Worm (Caenorhabditis elegans) whole organism, L4 larva: ENCODE data around the gene F39H12.1.

Experiments used
- D1046.2 ChIP-seq: fragments of 200-800 bp; sonication (Bioruptor generic); IDR thresholded peaks from 2 replicates; pipeline ENCODE4 v1.3.6; 2022; ENCODE audit warnings: missing genetic modification characterization, missing compliant biosample characterization
- F10B5.3 ChIP-seq: sonication (generic microtip); optimal IDR thresholded peaks from 2 replicates; lab custom pipeline; 2016; ENCODE audit warnings: mild to moderate bottlenecking, missing genetic modification characterization, missing compliant biosample characterization
- F37D6.2 ChIP-seq: sonication (generic microtip); optimal IDR thresholded peaks from 2 replicates; lab custom pipeline; 2016; ENCODE audit warnings: mild to moderate bottlenecking, missing genetic modification characterization, missing compliant biosample characterization
- Y105C5A.15 ChIP-seq: fragments of 200-800 bp; sonication (Bioruptor generic); IDR thresholded peaks from 2 replicates; pipeline ENCODE4 v1.3.6; 2022; ENCODE audit warnings: missing genetic modification characterization, missing compliant biosample characterization
- Y48G9A.11 ChIP-seq: fragments of 200-800 bp; sonication (Bioruptor generic); IDR thresholded peaks from 2 replicates; pipeline ENCODE4 v1.3.6; 2022; ENCODE audit warnings: missing genetic modification reagents, missing genetic modification characterization, missing compliant biosample characterization
- Y5F2A.4 ChIP-seq: fragments of 200-800 bp; sonication (Bioruptor generic); optimal IDR thresholded peaks from 2 replicates; lab custom pipeline; 2018; ENCODE audit warnings: mild to moderate bottlenecking, missing genetic modification characterization, missing compliant biosample characterization
- aha-1 ChIP-seq: fragments of 150-350 bp; peaks from one replicate; lab custom pipeline; 2014; ENCODE audit warnings: missing biosample characterization, missing genetic modification characterization
- ceh-20 ChIP-seq: fragments of 200-800 bp; sonication (Bioruptor generic); IDR thresholded peaks from 2 replicates; pipeline ENCODE4 v1.3.6; 2022; ENCODE audit warnings: missing genetic modification reagents, missing genetic modification characterization, missing compliant biosample characterization
- ceh-28 ChIP-seq: fragments of 150-350 bp; optimal IDR thresholded peaks from 2 replicates; lab custom pipeline; 2014; ENCODE audit warnings: missing biosample characterization, missing genetic modification reagents, missing genetic modification characterization
- ceh-44 ChIP-seq: fragments of 200-800 bp; sonication (Bioruptor generic); IDR thresholded peaks from 2 replicates; pipeline ENCODE4 v1.3.6; 2022; ENCODE audit warnings: missing genetic modification reagents, missing genetic modification characterization, missing compliant biosample characterization
- ceh-82 ChIP-seq: sonication (generic microtip); optimal IDR thresholded peaks from 2 replicates; lab custom pipeline; 2017; ENCODE audit warnings: missing biosample characterization, missing genetic modification characterization
- ces-1 ChIP-seq: fragments of 150-350 bp; sonication (generic microtip); optimal IDR thresholded peaks from 4 replicates; lab custom pipeline; 2014; ENCODE audit warnings: missing biosample characterization, missing genetic modification reagents, missing genetic modification characterization
- ctbp-1 ChIP-seq: fragments of 200-800 bp; sonication (Bioruptor generic); IDR thresholded peaks from 2 replicates; pipeline ENCODE4 v1.3.6; 2022; ENCODE audit warnings: missing genetic modification reagents, missing genetic modification characterization, missing compliant biosample characterization
- dmd-9 ChIP-seq: fragments of 200-800 bp; sonication (Bioruptor generic); IDR thresholded peaks from 2 replicates; pipeline ENCODE4 v1.3.6; 2022; ENCODE audit warnings: missing genetic modification reagents, missing genetic modification characterization, missing compliant biosample characterization
- dpl-1 ChIP-seq: fragments of 150-350 bp; optimal IDR thresholded peaks from 2 replicates; lab custom pipeline; 2014; ENCODE audit warnings: missing biosample characterization, missing genetic modification reagents, missing genetic modification characterization
- duxl-1 ChIP-seq: sonication (generic microtip); optimal IDR thresholded peaks from 2 replicates; lab custom pipeline; 2016; ENCODE audit warnings: mild to moderate bottlenecking, missing genetic modification characterization, moderate library complexity, missing compliant biosample characterization; ENCODE audit not compliant: poor library complexity
- egl-27 ChIP-seq: sonication (generic microtip); optimal IDR thresholded peaks from 3 replicates; lab custom pipeline; 2017; ENCODE audit warnings: missing biosample characterization, missing genetic modification reagents, missing genetic modification characterization
- hlh-11 ChIP-seq: fragments of 200-800 bp; sonication (Bioruptor generic); optimal IDR thresholded peaks from 2 replicates; lab custom pipeline; 2018; ENCODE audit warnings: mild to moderate bottlenecking, missing genetic modification characterization, missing compliant biosample characterization
- hmg-1.1 ChIP-seq: fragments of 200-800 bp; sonication (Bioruptor generic); IDR thresholded peaks from 2 replicates; pipeline ENCODE4 v1.3.6; 2022; ENCODE audit warnings: missing genetic modification reagents, missing genetic modification characterization, missing compliant biosample characterization
- lin-29 ChIP-seq: fragments of 200-800 bp; sonication (Bioruptor generic); IDR thresholded peaks from 2 replicates; pipeline ENCODE4 v1.3.6; 2022; ENCODE audit warnings: missing genetic modification reagents, missing genetic modification characterization, missing compliant biosample characterization
- madf-9 ChIP-seq: fragments of 200-800 bp; sonication (Bioruptor generic); conservative IDR thresholded peaks from 2 replicates; pipeline ENCODE4 v1.3.6; 2022; ENCODE audit warnings: missing genetic modification reagents, missing genetic modification characterization, missing compliant biosample characterization
- mes-2 ChIP-seq: sonication (generic microtip); optimal IDR thresholded peaks from 2 replicates; lab custom pipeline; 2016; ENCODE audit warnings: missing genotype, mild to moderate bottlenecking, missing genetic modification characterization, missing compliant biosample characterization; ENCODE audit not compliant: poor library complexity, severe bottlenecking
- nhr-237 ChIP-seq: sonication (generic microtip); optimal IDR thresholded peaks from 2 replicates; lab custom pipeline; 2017; ENCODE audit warnings: missing biosample characterization, missing genetic modification characterization
- nhr-28 ChIP-seq: fragments of 150-350 bp; optimal IDR thresholded peaks from 2 replicates; lab custom pipeline; 2014; ENCODE audit warnings: missing biosample characterization, missing genetic modification characterization
- nhr-48 ChIP-seq: sonication (generic microtip); optimal IDR thresholded peaks from 2 replicates; lab custom pipeline; 2016; ENCODE audit warnings: mild to moderate bottlenecking, missing genetic modification characterization, missing compliant biosample characterization
- nhr-76 ChIP-seq: fragments of 150-350 bp; optimal IDR thresholded peaks from 2 replicates; lab custom pipeline; 2014; ENCODE audit warnings: missing biosample characterization, missing genetic modification characterization
- pha-4 ChIP-seq, 2 experiments: fragments of 150-350 bp in 1 of 2; fragments of 200-800 bp in 1 of 2; sonication (Bioruptor generic) in 1 of 2; IDR thresholded peaks in 1 of 2; optimal IDR thresholded peaks in 1 of 2; 2 replicates each; pipeline versions ENCODE4 v1.3.6 to Lab custom; 2014 to 2022; ENCODE audit warnings: missing genetic modification characterization in 2 of 2, missing genetic modification reagents in 2 of 2, missing biosample characterization in 1 of 2, missing compliant biosample characterization in 1 of 2
- php-3 ChIP-seq: fragments of 200-800 bp; sonication (Bioruptor generic); IDR thresholded peaks from 2 replicates; pipeline ENCODE4 v1.3.6; 2022; ENCODE audit warnings: missing genetic modification reagents, missing genetic modification characterization, missing compliant biosample characterization
- rbr-2 ChIP-seq: sonication (generic microtip); optimal IDR thresholded peaks from 2 replicates; lab custom pipeline; 2016; ENCODE audit warnings: missing genotype, missing genetic modification characterization, missing compliant biosample characterization
- spr-3 ChIP-seq: fragments of 200-800 bp; sonication (Bioruptor generic); optimal IDR thresholded peaks from 2 replicates; lab custom pipeline; 2018; ENCODE audit warnings: mild to moderate bottlenecking, missing genetic modification characterization, missing compliant biosample characterization
- unc-62 ChIP-seq, 3 experiments: fragments of 150-350 bp in 1 of 3; sonication (generic microtip); optimal IDR thresholded peaks in 2 of 3; peaks in 1 of 3; 1 replicate in 1 of 3; 2 replicates in 2 of 3; lab custom pipeline; 2014 to 2017; ENCODE audit warnings: missing biosample characterization in 3 of 3, missing genetic modification characterization in 3 of 3, missing genetic modification reagents in 3 of 3, missing genotype in 1 of 3
- ztf-11 ChIP-seq: fragments of 150-350 bp; optimal IDR thresholded peaks from 2 replicates; lab custom pipeline; 2014; ENCODE audit warnings: missing biosample characterization, missing genetic modification characterization
- ztf-7 ChIP-seq: fragments of 150-350 bp; optimal IDR thresholded peaks from 2 replicates; lab custom pipeline; 2014; ENCODE audit warnings: missing biosample characterization, missing genetic modification characterization

Gene F39H12.1

DNA sequence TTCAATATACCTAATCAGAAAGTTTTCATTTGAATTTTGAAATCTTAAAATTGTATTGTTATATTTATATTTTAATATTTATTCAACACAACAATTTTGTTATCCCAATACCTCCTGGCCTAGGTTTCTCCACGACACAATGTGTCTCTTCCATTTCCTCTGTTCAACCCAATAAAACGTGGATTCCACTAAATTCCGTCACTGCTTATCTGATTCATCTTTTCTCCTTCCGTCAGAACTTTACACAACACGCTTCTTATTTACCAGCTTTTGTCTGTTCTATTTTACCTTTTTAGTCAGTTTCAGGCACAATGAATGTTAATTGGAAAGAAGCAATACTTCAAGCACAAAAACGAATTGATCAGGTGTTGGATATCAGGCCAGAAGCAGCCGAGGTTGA, at the start of gene F39H12.1:
Gene F39H12.1 (plus strand): TSS at position 301 of the 400 bp plus-strand sequence.
- TF ChIP-seq nhr-76 (tag; lab: Kevin White, UChicago) (no peak), spr-3 (no peak), Y48G9A.11 (no peak), lin-29 (GFP tag; lab: Robert Waterston, UW) (no peak), dpl-1 (GFP tag; lab: Kevin White, UChicago) (no peak)
- TF ChIP-seq, all 104 proteins: peak for 0

DNA sequence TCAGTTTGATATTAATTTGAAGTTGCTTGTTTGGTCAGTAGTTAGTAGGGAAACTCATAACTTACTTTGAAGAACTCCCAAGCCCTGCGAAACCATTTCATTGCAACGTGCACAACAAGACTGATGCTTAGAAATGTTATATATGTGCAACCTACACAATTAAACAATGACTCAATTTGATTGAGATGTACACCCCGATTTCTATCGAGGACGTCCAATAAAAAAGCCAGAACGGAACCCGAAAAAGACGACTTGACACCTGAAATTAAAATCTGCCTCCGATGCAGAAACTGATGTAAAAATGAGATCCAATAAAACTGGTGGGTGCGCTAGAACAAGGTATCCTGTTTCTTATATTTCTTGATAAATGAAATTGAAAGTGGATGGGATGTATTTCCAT, 49.7 kb upstream of the F39H12.1 start, which contains the start of gene T04G9.6:
Gene T04G9.6 (minus strand): TSS at position 101 of the 400 bp plus-strand sequence.
- TF ChIP-seq php-3 = no peak
- TF ChIP-seq ctbp-1 = no peak
- peak in 1 of 2 experiments; percentile 25 for TF ChIP-seq unc-62 (GFP tag; optimal IDR thresholded peaks at IDR 0.05 in 1 of 2; lab: Kevin White, UChicago)
- TF ChIP-seq unc-62 (tag; optimal IDR thresholded peaks at IDR 0.05; lab: Kevin White, UChicago) = no peak
- no peak for TF ChIP-seq pha-4 (GFP tag; IDR thresholded peaks at IDR 0.05; lab: Robert Waterston, UW)
- no peak for TF ChIP-seq pha-4 (tag; optimal IDR thresholded peaks at IDR 0.05; lab: Kevin White, UChicago)
- no peak for TF ChIP-seq madf-9 (GFP tag; lab: Robert Waterston, UW)
- TF ChIP-seq D1046.2 (GFP tag; lab: Robert Waterston, UW) = no peak
- TF ChIP-seq hlh-11 (tag; lab: Kevin White, UChicago) = no peak
- TF ChIP-seq aha-1 = peak; percentile 25
- TF ChIP-seq nhr-48 (tag; lab: Kevin White, UChicago) = no peak
- TF ChIP-seq, all 104 proteins: peak for 2

DNA sequence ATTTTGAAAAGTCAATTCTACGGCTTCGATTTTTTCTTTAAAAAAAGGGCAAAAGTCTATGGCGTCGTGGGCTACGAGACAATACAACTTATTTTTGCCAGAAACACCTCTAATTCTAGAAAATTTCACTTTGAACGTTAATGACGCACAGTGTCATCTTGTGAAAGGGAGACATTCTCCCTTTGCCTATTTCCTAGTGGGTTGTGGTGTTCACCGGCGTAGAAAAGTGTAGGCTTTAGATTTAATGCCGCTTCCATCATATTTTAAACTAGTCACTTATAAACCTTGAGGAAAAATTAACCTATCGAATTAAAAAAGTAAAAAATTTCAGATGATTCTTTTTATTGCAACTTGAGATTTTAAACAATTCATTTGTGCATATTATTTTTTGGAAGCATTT, 49.2 kb upstream of the F39H12.1 start:
- no peak for TF ChIP-seq ctbp-1
- peak; percentile 34 for TF ChIP-seq mes-2
- peak; percentile 36 for TF ChIP-seq F37D6.2 (tag; lab: Kevin White, UChicago)
- peak; percentile 18 for TF ChIP-seq nhr-28
- TF ChIP-seq unc-62 (GFP tag; optimal IDR thresholded peaks at IDR 0.05 in 1 of 2; lab: Kevin White, UChicago) = peak in 1 of 2 experiments; percentile 75
- TF ChIP-seq unc-62 (tag; optimal IDR thresholded peaks at IDR 0.05; lab: Kevin White, UChicago) = no peak
- no peak for TF ChIP-seq ztf-11 (tag; lab: Kevin White, UChicago)
- TF ChIP-seq duxl-1 = peak; percentile 50
- TF ChIP-seq ceh-20 = no peak
- TF ChIP-seq rbr-2 (tag; lab: Kevin White, UChicago) = peak; percentile 42
- 0 out of 2 replicates have a peak, but pooled peaks have one; percentile 30 for TF ChIP-seq hmg-1.1 (GFP tag; lab: Robert Waterston, UW)
- peak; percentile 81 for TF ChIP-seq F10B5.3 (tag; lab: Kevin White, UChicago)
- TF ChIP-seq, all 104 proteins: peak for 8

ce11 chrX:787992-788391, 46.6 kb upstream of the F39H12.1 start, which contains the start of gene attf-5:
Gene attf-5 (plus strand): TSS chrX:788353.
- TF ChIP-seq dmd-9 (GFP tag; lab: Robert Waterston, UW) = no peak
- TF ChIP-seq nhr-237 (tag; lab: Kevin White, UChicago) = no peak
- no peak for TF ChIP-seq ceh-20
- TF ChIP-seq ceh-28 (tag; lab: Kevin White, UChicago) = peak; percentile 18
- no peak for TF ChIP-seq ces-1 (GFP tag; lab: Kevin White, UChicago)

- no peak for TF ChIP-seq ctbp-1
- TF ChIP-seq ztf-7 (tag; lab: Kevin White, UChicago) = no peak
- TF ChIP-seq egl-27 (tag; lab: Kevin White, UChicago) = no peak
- TF ChIP-seq ceh-44 = no peak
- peak in 1 of 2 experiments; percentile 94 for TF ChIP-seq unc-62 (GFP tag; optimal IDR thresholded peaks at IDR 0.05 in 1 of 2; lab: Kevin White, UChicago)
- TF ChIP-seq unc-62 (tag; optimal IDR thresholded peaks at IDR 0.05; lab: Kevin White, UChicago) = no peak
- no peak for TF ChIP-seq ceh-82 (tag; lab: Kevin White, UChicago)
- no peak for TF ChIP-seq pha-4 (GFP tag; IDR thresholded peaks at IDR 0.05; lab: Robert Waterston, UW)
- no peak for TF ChIP-seq pha-4 (tag; optimal IDR thresholded peaks at IDR 0.05; lab: Kevin White, UChicago)
- TF ChIP-seq Y105C5A.15 (GFP tag; lab: Robert Waterston, UW) = no peak
- no peak for TF ChIP-seq Y5F2A.4 (GFP tag; lab: Kevin White, UChicago)
Observed at ce11 chrX:789848-790247, 44.7 kb upstream of the F39H12.1 start.
